Fruit fly (Drosophila melanogaster): ENCODE measurements around the gene CG42264.

- TF ChIP-seq CG12605 (GFP tag; IDR thresholded peaks at IDR 0.05): peak; percentile 86
- peak; percentile 86 for TF ChIP-seq Ets98B (GFP tag; IDR thresholded peaks at IDR 0.05)
- TF ChIP-seq CG9948 (tag; optimal IDR thresholded peaks at IDR 0.05): peak; percentile 56
- peak; percentile 75 for TF ChIP-seq CG8301 (tag; optimal IDR thresholded peaks at IDR 0.05)
- peak; percentile 56 for TF ChIP-seq Pif1B (GFP tag; optimal IDR thresholded peaks at IDR 0.05)
- peak; percentile 69 for TF ChIP-seq CG15710 (tag; optimal IDR thresholded peaks at IDR 0.05)
- TF ChIP-seq CG4496 (GFP tag; IDR thresholded peaks at IDR 0.05): peak; percentile 92
- peak; percentile 75; the same call in 1 of the 2 replicates for TF ChIP-seq rn (GFP tag; IDR thresholded peaks at IDR 0.05)
- no peak for TF ChIP-seq CG13204 (GFP tag; optimal IDR thresholded peaks at IDR 0.05)
- peak; percentile 66 for TF ChIP-seq Snoo (tag; optimal IDR thresholded peaks at IDR 0.05)
- peak; percentile 76 for TF ChIP-seq CG14655 (GFP tag; optimal IDR thresholded peaks at IDR 0.05)
These were observed 30.3 kb downstream of the CG42264 start for dm6 chrX:5745840-5746815.

All from whole organism, pupa.